Worm (Caenorhabditis elegans): ENCODE results near the gene Y48B6A.5.
A peak's percentile ranks its signal among the peaks of the same experiment; 100 is the strongest.

Gene Y48B6A.5

DNA sequence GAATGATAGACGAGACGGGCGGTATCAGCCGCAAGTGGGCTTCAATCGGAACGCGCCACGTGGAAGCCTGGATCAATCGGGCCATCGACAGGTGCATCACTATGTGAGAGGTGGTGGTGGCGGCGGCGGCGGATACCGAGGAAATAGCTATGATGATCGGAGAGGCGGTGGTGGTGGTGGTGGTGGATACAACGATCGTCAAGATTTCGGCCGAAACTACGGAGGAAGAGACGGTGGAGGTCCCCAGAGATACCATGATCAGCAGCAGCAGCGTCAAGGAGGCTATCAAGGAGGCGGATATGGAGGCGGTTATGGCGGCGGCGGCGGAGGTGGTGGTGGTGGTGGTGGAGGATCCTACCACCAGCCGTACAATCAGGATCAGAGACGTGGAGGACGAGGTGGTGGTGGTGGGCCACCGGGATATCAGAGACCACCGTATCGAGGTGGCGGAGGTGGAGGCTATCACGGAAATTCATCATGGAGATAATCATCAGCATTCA, 9.5 kb downstream of the Y48B6A.5 start:
- TF ChIP-seq K09A11.1 (tag; optimal IDR thresholded peaks at IDR 0.05; ENCODE audit: insufficient read depth): no peak
- no peak for TF ChIP-seq ceh-19 (GFP tag; optimal IDR thresholded peaks at IDR 0.05)
- no peak for TF ChIP-seq C38D4.7 (GFP tag; optimal IDR thresholded peaks at IDR 0.05)
- TF ChIP-seq hlh-8 (tag; optimal IDR thresholded peaks at IDR 0.05): no peak
- no peak for TF ChIP-seq ama-1 (optimal IDR thresholded peaks at IDR 0.05)
- TF ChIP-seq ceh-34 (tag; optimal IDR thresholded peaks at IDR 0.05): no peak
- no peak for TF ChIP-seq unc-55 (GFP tag; optimal IDR thresholded peaks at IDR 0.05)

DNA sequence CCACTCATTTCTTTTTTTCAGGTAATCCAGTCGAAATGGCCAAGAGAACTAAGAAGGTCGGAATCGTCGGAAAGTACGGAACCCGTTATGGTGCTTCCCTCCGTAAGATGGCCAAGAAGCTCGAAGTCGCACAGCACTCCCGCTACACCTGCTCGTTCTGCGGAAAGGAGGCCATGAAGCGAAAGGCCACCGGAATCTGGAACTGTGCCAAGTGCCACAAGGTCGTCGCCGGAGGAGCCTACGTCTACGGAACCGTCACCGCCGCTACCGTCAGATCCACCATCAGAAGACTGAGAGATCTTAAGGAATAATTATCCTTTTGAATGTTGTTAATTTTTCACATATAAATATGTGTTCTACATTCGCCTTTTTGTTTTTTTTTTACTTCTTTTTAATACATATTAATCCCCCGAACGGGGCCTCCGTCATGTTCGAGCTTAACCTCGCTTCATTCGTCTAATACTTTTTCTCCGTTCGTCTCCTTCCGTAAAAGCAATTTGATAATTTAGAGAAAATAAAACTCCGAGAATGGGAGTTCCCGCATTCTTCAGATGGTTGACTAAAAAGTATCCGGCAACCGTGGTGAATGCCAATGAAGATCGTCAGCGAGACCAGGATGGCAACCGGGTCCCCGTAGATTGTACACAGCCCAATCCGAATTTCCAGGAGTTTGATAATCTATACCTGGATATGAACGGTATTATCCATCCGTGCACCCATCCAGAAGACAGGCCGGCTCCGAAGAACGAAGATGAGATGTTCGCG, 19.6 kb downstream of the Y48B6A.5 start, which contains the start of the genes rpl-43 and xrn-2:
Gene rpl-43, plus strand, starts transcription at position 36 of the 765 bp plus-strand sequence.
Gene xrn-2, plus strand, starts transcription at position 510 of the 765 bp plus-strand sequence.
- peak; percentile 34 for TF ChIP-seq ama-1 (optimal IDR thresholded peaks at IDR 0.05)
- no peak for TF ChIP-seq ttx-3 (tag; optimal IDR thresholded peaks at IDR 0.05)
- no peak for TF ChIP-seq ceh-34 (tag; optimal IDR thresholded peaks at IDR 0.05)
- TF ChIP-seq lin-11 (tag; optimal IDR thresholded peaks at IDR 0.05): no peak

DNA sequence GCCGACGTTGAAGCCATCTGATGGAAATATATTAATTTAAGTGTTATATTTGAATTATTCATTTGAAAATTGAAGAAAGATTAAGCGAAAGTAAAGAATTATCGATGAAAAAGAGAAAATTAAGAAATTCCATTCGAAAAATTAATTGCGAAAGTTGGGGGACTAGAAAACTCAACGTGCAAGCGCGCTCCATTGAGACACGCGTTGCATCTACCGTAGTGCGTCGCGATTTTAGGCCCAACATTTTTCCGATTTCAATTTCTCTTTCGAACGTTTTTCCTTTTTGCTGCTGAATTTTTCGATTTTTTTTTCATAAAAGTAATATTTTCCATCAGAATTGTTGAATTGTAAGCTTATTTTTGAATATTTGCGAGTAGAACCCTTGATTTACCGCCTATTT, 20.6 kb downstream of the Y48B6A.5 start, which contains the start of gene Y48B6A.1:
Gene Y48B6A.1, minus strand, starts transcription at position 17 of the 400 bp plus-strand sequence.
- TF ChIP-seq unc-42 (tag; optimal IDR thresholded peaks at IDR 0.05): peak; percentile 89
- TF ChIP-seq ceh-22 (tag; optimal IDR thresholded peaks at IDR 0.05): no peak
- no peak for TF ChIP-seq nhr-232 (tag; optimal IDR thresholded peaks at IDR 0.05)
- peak; percentile 88 for TF ChIP-seq rnt-1 (tag; optimal IDR thresholded peaks at IDR 0.05)
- TF ChIP-seq hlh-30 (tag; optimal IDR thresholded peaks at IDR 0.05; ENCODE audit: insufficient read depth): peak; percentile 44
- TF ChIP-seq hlh-13 (GFP tag; optimal IDR thresholded peaks at IDR 0.05): peak; percentile 48
- peak; percentile 83 for TF ChIP-seq ceh-34 (tag; optimal IDR thresholded peaks at IDR 0.05)
- peak; percentile 67 for TF ChIP-seq F13H6.1 (tag; optimal IDR thresholded peaks at IDR 0.05)
- TF ChIP-seq tbx-2 (tag; optimal IDR thresholded peaks at IDR 0.05): peak; percentile 92
- TF ChIP-seq odd-2 (tag; optimal IDR thresholded peaks at IDR 0.05): no peak
- TF ChIP-seq eyg-1 (tag; optimal IDR thresholded peaks at IDR 0.05): peak; percentile 31
- peak; percentile 78 for TF ChIP-seq lim-6 (tag; optimal IDR thresholded peaks at IDR 0.05)
- TF ChIP-seq lin-11 (tag; optimal IDR thresholded peaks at IDR 0.05): no peak
- no peak for TF ChIP-seq ama-1 (optimal IDR thresholded peaks at IDR 0.05)
- TF ChIP-seq ceh-45 (GFP tag; IDR thresholded peaks at IDR 0.05): no peak
- peak; percentile 94 for TF ChIP-seq nfya-1 (tag; optimal IDR thresholded peaks at IDR 0.05)
- TF ChIP-seq ceh-9 (tag; optimal IDR thresholded peaks at IDR 0.05): no peak
- TF ChIP-seq ceh-30 (tag; optimal IDR thresholded peaks at IDR 0.05): peak; percentile 95
- no peak for TF ChIP-seq ceh-6 (GFP tag; optimal IDR thresholded peaks at IDR 0.05)
- TF ChIP-seq tbx-7 (tag; optimal IDR thresholded peaks at IDR 0.05): peak; percentile 82
- TF ChIP-seq T23F11.4 (GFP tag; optimal IDR thresholded peaks at IDR 0.05): no peak
- peak; percentile 74 for TF ChIP-seq ztf-16 (tag; optimal IDR thresholded peaks at IDR 0.05)
- TF ChIP-seq ceh-48 (tag; optimal IDR thresholded peaks at IDR 0.05): peak; percentile 47
- peak; percentile 58 for TF ChIP-seq elt-2 (tag; optimal IDR thresholded peaks at IDR 0.05)
- TF ChIP-seq fkh-10 (GFP tag; optimal IDR thresholded peaks at IDR 0.05): no peak
- TF ChIP-seq ahr-1 (tag; optimal IDR thresholded peaks at IDR 0.05): peak; percentile 41
- peak; percentile 29 for TF ChIP-seq sdc-2 (tag; optimal IDR thresholded peaks at IDR 0.05)
- peak; percentile 28 for TF ChIP-seq ttx-3 (tag; optimal IDR thresholded peaks at IDR 0.05)
- no peak for TF ChIP-seq Y22D7AL.16 (tag; optimal IDR thresholded peaks at IDR 0.05)
- TF ChIP-seq ets-4 (tag; optimal IDR thresholded peaks at IDR 0.05): peak; percentile 97
- no peak for TF ChIP-seq pros-1 (tag; optimal IDR thresholded peaks at IDR 0.05)
- TF ChIP-seq sox-2 (GFP tag; IDR thresholded peaks at IDR 0.05): 0 out of 2 replicates have a peak, but pooled peaks have one; percentile 18
- TF ChIP-seq ceh-24 (tag; optimal IDR thresholded peaks at IDR 0.05): no peak
- peak; percentile 79 for TF ChIP-seq mec-3 (tag; optimal IDR thresholded peaks at IDR 0.05; ENCODE audit: borderline replicate concordance)
- TF ChIP-seq madf-2 (tag; optimal IDR thresholded peaks at IDR 0.05): peak; percentile 47
- TF ChIP-seq hlh-6 (tag; optimal IDR thresholded peaks at IDR 0.05): no peak
- TF ChIP-seq syd-9 (tag; optimal IDR thresholded peaks at IDR 0.05): no peak
- TF ChIP-seq C08G9.2 (tag; optimal IDR thresholded peaks at IDR 0.05): peak; percentile 94
- no peak for TF ChIP-seq C38D4.7 (GFP tag; optimal IDR thresholded peaks at IDR 0.05)
- TF ChIP-seq hlh-8 (tag; optimal IDR thresholded peaks at IDR 0.05): peak; percentile 72
- peak; percentile 98 for TF ChIP-seq ceh-31 (tag; optimal IDR thresholded peaks at IDR 0.05)
- TF ChIP-seq npax-4 (tag; optimal IDR thresholded peaks at IDR 0.05): no peak
- peak; percentile 70 for TF ChIP-seq unc-55 (GFP tag; optimal IDR thresholded peaks at IDR 0.05)
- TF ChIP-seq K09A11.1 (tag; optimal IDR thresholded peaks at IDR 0.05; ENCODE audit: insufficient read depth): peak; percentile 32

Measured in whole organism, late embryonic.